Fruit fly (Drosophila melanogaster): ENCODE data around the gene dod.

DNA sequence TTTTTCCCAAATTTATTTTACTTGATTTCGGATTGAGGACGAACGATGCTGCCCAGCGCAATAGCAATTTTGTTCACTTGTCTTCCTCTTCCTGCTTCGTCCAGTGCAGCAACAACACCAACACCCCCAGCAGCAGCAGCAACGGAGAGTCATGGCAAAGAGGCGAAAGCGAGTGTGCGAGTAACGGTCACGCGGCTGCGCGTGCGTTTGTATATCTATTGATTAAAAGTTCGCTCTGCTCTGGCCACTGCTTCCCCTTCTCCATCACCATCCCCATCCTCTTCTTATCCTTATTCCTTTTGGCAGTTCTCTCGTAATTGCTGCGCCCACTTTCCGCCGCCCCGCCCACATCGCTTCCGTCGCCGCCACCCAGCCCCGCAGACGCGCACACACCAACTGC, 7.0 kb upstream of the dod start:
- no peak for TF ChIP-seq D1 (tag; optimal IDR thresholded peaks at IDR 0.05)
- no peak for TF ChIP-seq CG10348 (GFP tag; IDR thresholded peaks at IDR 0.05)
- TF ChIP-seq Snoo (tag; optimal IDR thresholded peaks at IDR 0.05): no peak
- TF ChIP-seq Pif1A (GFP tag; optimal IDR thresholded peaks at IDR 0.05): no peak
- no peak for TF ChIP-seq CG17806 (tag; optimal IDR thresholded peaks at IDR 0.05)
- no peak for TF ChIP-seq CG12605 (GFP tag; IDR thresholded peaks at IDR 0.05)
- TF ChIP-seq CG13204 (GFP tag; optimal IDR thresholded peaks at IDR 0.05): no peak
- no peak for TF ChIP-seq fd96Ca (GFP tag; IDR thresholded peaks at IDR 0.05)
- no peak for TF ChIP-seq EcR (GFP tag; optimal IDR thresholded peaks at IDR 0.05)
- no peak for TF ChIP-seq rn (GFP tag; IDR thresholded peaks at IDR 0.05)
- TF ChIP-seq CG8159 (tag; optimal IDR thresholded peaks at IDR 0.05): no peak
- TF ChIP-seq CG14655 (GFP tag; optimal IDR thresholded peaks at IDR 0.05): no peak
- TF ChIP-seq Ets98B (GFP tag; IDR thresholded peaks at IDR 0.05): no peak
- no peak for TF ChIP-seq Pif1B (GFP tag; optimal IDR thresholded peaks at IDR 0.05)

Data from whole organism, pupa.